Fruit fly (Drosophila melanogaster): ENCODE data around the gene Tengl2.

The Tengl2 gene

DNA sequence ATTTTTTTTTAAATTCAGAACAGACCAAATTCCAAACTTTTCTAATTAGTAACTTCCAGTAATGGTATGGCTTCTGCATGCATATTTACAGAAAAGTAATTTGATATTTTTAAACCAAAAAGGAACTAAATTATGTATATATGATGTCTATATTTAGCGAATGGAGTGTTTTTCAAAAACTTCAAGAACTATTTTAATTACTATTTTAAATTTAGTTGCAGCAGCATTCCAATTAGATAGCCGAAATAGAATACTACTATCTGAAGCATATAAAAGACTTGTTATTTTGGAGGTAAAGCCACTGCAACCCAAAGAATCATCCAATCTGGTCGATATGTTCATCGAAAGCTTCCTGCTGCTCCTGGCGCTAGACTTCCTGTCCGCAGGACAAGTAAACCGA, 13.6 kb upstream of the Tengl2 start, which contains the start of gene CG17234:
Gene CG17234, plus strand, starts transcription at position 301 of the 400 bp plus-strand sequence.
- TF ChIP-seq achi (GFP tag; optimal IDR thresholded peaks at IDR 0.05) (no peak), fd85E (GFP tag; optimal IDR thresholded peaks at IDR 0.05) (no peak), svp (GFP tag) (no peak), pdm3 (GFP tag; optimal IDR thresholded peaks at IDR 0.05) (no peak), Ets96B (tag; optimal IDR thresholded peaks at IDR 0.05) (no peak)

DNA sequence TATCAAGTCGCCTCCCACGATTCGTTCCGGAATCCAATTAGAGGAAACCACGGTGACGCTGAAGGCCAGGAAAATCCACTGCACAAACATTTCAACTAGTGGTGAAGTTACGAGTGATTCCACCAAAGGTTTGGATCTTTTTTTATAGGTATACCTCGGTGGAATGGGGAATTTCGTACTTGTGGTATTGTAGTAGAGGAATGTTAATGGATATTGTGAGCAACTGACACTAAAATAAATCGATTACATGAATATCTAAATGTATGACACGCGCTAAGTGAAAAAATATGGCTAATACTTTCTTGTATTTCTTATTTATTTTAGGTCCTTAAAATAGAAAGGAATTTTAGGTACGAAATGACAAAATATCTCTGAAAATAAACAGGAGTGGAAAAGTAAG, 13.1 kb upstream of the Tengl2 start, which contains the start of gene CG17239:
Gene CG17239, minus strand, starts transcription at position 101 of the 400 bp plus-strand sequence.
- no peak for TF ChIP-seq CG11762 (GFP tag; optimal IDR thresholded peaks at IDR 0.05; ENCODE audit: insufficient read depth)
- no peak for TF ChIP-seq Eip93F (GFP tag; optimal IDR thresholded peaks at IDR 0.05)
- no peak for TF ChIP-seq fkh (GFP tag; optimal IDR thresholded peaks at IDR 0.05)
- no peak for TF ChIP-seq topi (GFP tag; optimal IDR thresholded peaks at IDR 0.05)
- TF ChIP-seq Eip78C (GFP tag): no peak
- TF ChIP-seq Hr39 (GFP tag; optimal IDR thresholded peaks at IDR 0.05): no peak
- no peak for TF ChIP-seq esn (GFP tag; optimal IDR thresholded peaks at IDR 0.05)

DNA sequence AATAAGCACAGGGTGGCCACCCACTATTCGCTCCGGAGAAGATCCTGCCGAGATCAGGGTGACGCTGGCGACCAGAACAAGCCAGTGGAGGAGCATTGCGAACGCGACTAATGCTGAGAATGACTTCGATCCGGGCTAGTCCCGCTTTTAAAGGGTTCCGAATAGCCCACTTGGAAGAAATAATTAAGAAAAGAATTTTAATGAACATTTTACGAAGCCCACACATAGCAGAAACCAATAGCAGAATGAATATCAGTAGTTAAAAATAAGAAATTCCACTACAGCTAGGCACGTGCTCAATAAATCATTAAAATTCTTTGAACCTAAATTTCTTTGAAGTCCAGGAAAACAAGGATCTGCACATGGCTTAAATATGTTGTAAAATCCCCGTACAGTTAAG, 12.0 kb upstream of the Tengl2 start, which contains the start of gene Ser12:
Gene Ser12, minus strand, starts transcription at position 101 of the 400 bp plus-strand sequence.
- no peak for TF ChIP-seq CG6854 (GFP tag; optimal IDR thresholded peaks at IDR 0.05)
- TF ChIP-seq CG31627 (GFP tag; optimal IDR thresholded peaks at IDR 0.05): no peak
- TF ChIP-seq lz (GFP tag; optimal IDR thresholded peaks at IDR 0.05): no peak
- TF ChIP-seq Lpt (GFP tag; optimal IDR thresholded peaks at IDR 0.05): no peak
- TF ChIP-seq achi (GFP tag; optimal IDR thresholded peaks at IDR 0.05): no peak
- TF ChIP-seq CG3032 (tag; optimal IDR thresholded peaks at IDR 0.05): no peak
- TF ChIP-seq ss (GFP tag; optimal IDR thresholded peaks at IDR 0.05): no peak
- TF ChIP-seq CG7368 (GFP tag; optimal IDR thresholded peaks at IDR 0.05): no peak
- TF ChIP-seq Gug (GFP tag; IDR thresholded peaks at IDR 0.05): no peak
- TF ChIP-seq CG34406 (GFP tag; optimal IDR thresholded peaks at IDR 0.05): no peak
- no peak for TF ChIP-seq CG6276 (GFP tag; optimal IDR thresholded peaks at IDR 0.05)
- no peak for TF ChIP-seq acj6 (GFP tag; optimal IDR thresholded peaks at IDR 0.05)
- TF ChIP-seq CG32006 (GFP tag; optimal IDR thresholded peaks at IDR 0.05): no peak

- TF ChIP-seq eg (GFP tag; IDR thresholded peaks at IDR 0.05) (0 out of 3 replicates have a peak, but pooled peaks have one; percentile 25), CG10631 (GFP tag; optimal IDR thresholded peaks at IDR 0.05) (peak; percentile 8), Hr4 (GFP tag; optimal IDR thresholded peaks at IDR 0.05) (peak; percentile 21), esn (GFP tag; optimal IDR thresholded peaks at IDR 0.05) (no peak), Sox14 (GFP tag; optimal IDR thresholded peaks at IDR 0.05) (no peak), CG8319 (GFP tag; optimal IDR thresholded peaks at IDR 0.05) (no peak), OdsH (GFP tag; optimal IDR thresholded peaks at IDR 0.05) (peak; percentile 13), CG3919 (GFP tag; optimal IDR thresholded peaks at IDR 0.05) (peak; percentile 25), acj6 (GFP tag; optimal IDR thresholded peaks at IDR 0.05) (peak; percentile 31), CG32006 (GFP tag; optimal IDR thresholded peaks at IDR 0.05) (peak; percentile 17), Eip78C (GFP tag) (peak; percentile 63), achi (GFP tag; optimal IDR thresholded peaks at IDR 0.05) (no peak), Eip75B (GFP tag; optimal IDR thresholded peaks at IDR 0.05) (peak; percentile 9), net (GFP tag; optimal IDR thresholded peaks at IDR 0.05) (no peak), CG34406 (GFP tag; optimal IDR thresholded peaks at IDR 0.05) (no peak), CG31627 (GFP tag; optimal IDR thresholded peaks at IDR 0.05) (peak; percentile 14), pdm3 (GFP tag; optimal IDR thresholded peaks at IDR 0.05) (peak; percentile 22), Blimp-1 (GFP tag; optimal IDR thresholded peaks at IDR 0.05) (no peak), spab (GFP tag; optimal IDR thresholded peaks at IDR 0.05) (no peak), ss (GFP tag; optimal IDR thresholded peaks at IDR 0.05) (no peak), vri (GFP tag; optimal IDR thresholded peaks at IDR 0.05) (no peak), CG8119 (GFP tag; IDR thresholded peaks at IDR 0.05) (0 out of 3 replicates have a peak, but pooled peaks have one; percentile 20), Hr38 (GFP tag; optimal IDR thresholded peaks at IDR 0.05) (peak; percentile 16), salr (GFP tag; optimal IDR thresholded peaks at IDR 0.05) (no peak), Hr39 (GFP tag; optimal IDR thresholded peaks at IDR 0.05) (peak; percentile 10), CG6808 (GFP tag; optimal IDR thresholded peaks at IDR 0.05) (peak; percentile 9), CG10669 (GFP tag; optimal IDR thresholded peaks at IDR 0.05) (peak; percentile 5)
Observed at dm6 chr2L:2249578-2249977, 10.4 kb upstream of the Tengl2 start.

Measured in whole organism, prepupa.